Fruit fly (Drosophila melanogaster): ENCODE measurements around the gene PH4alphaSG1.

dm6 chr3R:30534444-30534843 is 29.0 kb upstream of the PH4alphaSG1 start:
- TF ChIP-seq h (optimal IDR thresholded peaks at IDR 0.05) (no peak), insv (optimal IDR thresholded peaks at IDR 0.05) (no peak), ttk (optimal IDR thresholded peaks at IDR 0.05) (no peak), psq (optimal IDR thresholded peaks at IDR 0.05) (no peak)

Measured in Kc167 (cell line).